Fruit fly (Drosophila melanogaster) whole organism, pupa: ENCODE results near the gene AcCoAS.

Source experiments
- CG10348 ChIP-seq: fragments of 200-800 bp; sonication (Bioruptor generic); IDR thresholded peaks from 2 replicates; pipeline ENCODE4 v1.3.6; 2022; ENCODE audit warnings: missing biosample characterization, missing genetic modification characterization
- CG12605 ChIP-seq: fragments of 200-800 bp; sonication (Bioruptor generic); IDR thresholded peaks from 2 replicates; pipeline ENCODE4 v1.3.6; 2022; ENCODE audit warnings: missing biosample characterization, missing genetic modification characterization
- CG13204 ChIP-seq: fragments of 200-800 bp; sonication (Bioruptor generic); optimal IDR thresholded peaks from 2 replicates; lab custom pipeline; 2018; ENCODE audit warnings: missing biosample characterization, mild to moderate bottlenecking, missing genetic modification characterization, moderate library complexity
- CG14655 ChIP-seq: fragments of 200-800 bp; sonication (Bioruptor generic); optimal IDR thresholded peaks from 3 replicates; lab custom pipeline; 2017; ENCODE audit warnings: mild to moderate bottlenecking, missing biosample characterization, missing genetic modification reagents, missing genetic modification characterization
- CG15710 ChIP-seq: fragments of 200-800 bp; sonication (Bioruptor generic); optimal IDR thresholded peaks from 2 replicates; lab custom pipeline; 2018; ENCODE audit warnings: missing biosample characterization, mild to moderate bottlenecking, missing genetic modification characterization, moderate library complexity
- CG17806 ChIP-seq: fragments of 200-800 bp; sonication (Bioruptor generic); optimal IDR thresholded peaks from 2 replicates; lab custom pipeline; 2018; ENCODE audit warnings: missing biosample characterization, mild to moderate bottlenecking, missing genetic modification characterization, moderate library complexity
- CG32121 ChIP-seq: fragments of 200-800 bp; sonication (Bioruptor generic); IDR thresholded peaks from 2 replicates; pipeline ENCODE4 v1.3.6; 2022; ENCODE audit warnings: missing biosample characterization, missing genetic modification characterization
- CG34367 ChIP-seq: fragments of 200-800 bp; sonication (Bioruptor generic); optimal IDR thresholded peaks from 2 replicates; lab custom pipeline; 2018; ENCODE audit warnings: missing biosample characterization, mild to moderate bottlenecking, missing genetic modification characterization
- CG4496 ChIP-seq: fragments of 200-800 bp; sonication (Bioruptor generic); IDR thresholded peaks from 3 replicates; pipeline ENCODE4 v1.3.6; 2022; ENCODE audit warnings: missing biosample characterization, missing genetic modification characterization
- CG8159 ChIP-seq: fragments of 200-800 bp; sonication (Bioruptor generic); optimal IDR thresholded peaks from 3 replicates; lab custom pipeline; 2018; ENCODE audit warnings: missing biosample characterization, mild to moderate bottlenecking, missing genetic modification characterization, moderate library complexity
- CG8301 ChIP-seq: fragments of 200-800 bp; sonication (Bioruptor generic); optimal IDR thresholded peaks from 2 replicates; lab custom pipeline; 2018; ENCODE audit warnings: missing biosample characterization, mild to moderate bottlenecking, missing genetic modification characterization
- CG9948 ChIP-seq: fragments of 200-800 bp; sonication (Bioruptor generic); optimal IDR thresholded peaks from 2 replicates; lab custom pipeline; 2018; ENCODE audit warnings: missing biosample characterization, mild to moderate bottlenecking, missing genetic modification characterization, moderate library complexity
- D1 ChIP-seq: fragments of 200-800 bp; sonication (Bioruptor generic); optimal IDR thresholded peaks from 2 replicates; lab custom pipeline; 2018; ENCODE audit warnings: missing biosample characterization, mild to moderate bottlenecking, missing genetic modification characterization, moderate library complexity
- EcR ChIP-seq: fragments of 200-800 bp; sonication (Bioruptor generic); optimal IDR thresholded peaks from 3 replicates; lab custom pipeline; 2019; ENCODE audit warnings: missing biosample characterization, missing genetic modification characterization, mild to moderate bottlenecking, moderate library complexity, missing genetic modification reagents
- Ets98B ChIP-seq: fragments of 200-800 bp; sonication (Bioruptor generic); IDR thresholded peaks from 2 replicates; pipeline ENCODE4 v1.3.6; 2022; ENCODE audit warnings: missing biosample characterization, missing genetic modification characterization
- Pif1A ChIP-seq: fragments of 200-800 bp; sonication (Bioruptor generic); optimal IDR thresholded peaks from 3 replicates; lab custom pipeline; 2016; ENCODE audit warnings: missing biosample characterization, missing genetic modification characterization
- Pif1B ChIP-seq: fragments of 200-800 bp; sonication (Bioruptor generic); optimal IDR thresholded peaks from 3 replicates; lab custom pipeline; 2016; ENCODE audit warnings: missing biosample characterization, missing genetic modification characterization
- Snoo ChIP-seq: fragments of 200-800 bp; sonication (Bioruptor generic); optimal IDR thresholded peaks from 3 replicates; lab custom pipeline; 2017; ENCODE audit warnings: missing biosample characterization, mild to moderate bottlenecking, missing genetic modification characterization, inconsistent platforms
- fd96Ca ChIP-seq: fragments of 200-800 bp; sonication (Bioruptor generic); IDR thresholded peaks from 3 replicates; pipeline ENCODE4 v1.3.6; 2022; ENCODE audit warnings: missing biosample characterization, missing genetic modification characterization
- gl ChIP-seq: fragments of 200-800 bp; sonication (Bioruptor generic); optimal IDR thresholded peaks from 2 replicates; lab custom pipeline; 2018; ENCODE audit warnings: missing biosample characterization, mild to moderate bottlenecking, missing genetic modification characterization
- rn ChIP-seq: fragments of 200-800 bp; sonication (Bioruptor generic); IDR thresholded peaks from 2 replicates; pipeline ENCODE4 v1.3.6; 2022; ENCODE audit warnings: missing biosample characterization, missing genetic modification characterization

AcCoAS gene

DNA sequence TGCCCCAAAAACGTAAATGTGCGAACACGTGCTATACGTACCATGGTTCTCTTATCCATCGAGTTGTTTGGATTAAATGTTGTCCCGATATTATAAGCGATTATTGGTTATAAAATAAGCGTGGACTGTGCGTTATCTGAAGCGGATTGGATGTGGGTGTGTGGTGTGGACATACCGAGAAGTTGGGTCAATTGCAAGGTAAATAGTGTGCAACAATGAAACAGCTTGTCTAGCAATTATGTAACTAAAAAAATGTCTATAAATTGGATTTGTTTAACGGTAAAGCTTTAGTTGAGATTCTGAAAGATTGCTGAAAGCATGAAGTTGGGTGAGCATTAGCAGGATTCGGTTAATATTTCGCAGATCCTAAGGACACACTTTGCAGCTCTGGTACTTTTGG is 22.3 kb downstream of the AcCoAS start, which contains the start of gene CG43218:
Gene CG43218, plus strand, starts transcription at position 290 of the 400 bp plus-strand sequence.
- TF ChIP-seq CG34367 (tag; lab: Kevin White, UChicago) (no peak), gl (no peak), Pif1A (GFP tag; lab: Kevin White, UChicago) (no peak), Ets98B (no peak), D1 (tag; lab: Kevin White, UChicago) (no peak), fd96Ca (no peak), CG8159 (tag; lab: Kevin White, UChicago) (no peak), Pif1B (GFP tag; lab: Kevin White, UChicago) (no peak)

DNA sequence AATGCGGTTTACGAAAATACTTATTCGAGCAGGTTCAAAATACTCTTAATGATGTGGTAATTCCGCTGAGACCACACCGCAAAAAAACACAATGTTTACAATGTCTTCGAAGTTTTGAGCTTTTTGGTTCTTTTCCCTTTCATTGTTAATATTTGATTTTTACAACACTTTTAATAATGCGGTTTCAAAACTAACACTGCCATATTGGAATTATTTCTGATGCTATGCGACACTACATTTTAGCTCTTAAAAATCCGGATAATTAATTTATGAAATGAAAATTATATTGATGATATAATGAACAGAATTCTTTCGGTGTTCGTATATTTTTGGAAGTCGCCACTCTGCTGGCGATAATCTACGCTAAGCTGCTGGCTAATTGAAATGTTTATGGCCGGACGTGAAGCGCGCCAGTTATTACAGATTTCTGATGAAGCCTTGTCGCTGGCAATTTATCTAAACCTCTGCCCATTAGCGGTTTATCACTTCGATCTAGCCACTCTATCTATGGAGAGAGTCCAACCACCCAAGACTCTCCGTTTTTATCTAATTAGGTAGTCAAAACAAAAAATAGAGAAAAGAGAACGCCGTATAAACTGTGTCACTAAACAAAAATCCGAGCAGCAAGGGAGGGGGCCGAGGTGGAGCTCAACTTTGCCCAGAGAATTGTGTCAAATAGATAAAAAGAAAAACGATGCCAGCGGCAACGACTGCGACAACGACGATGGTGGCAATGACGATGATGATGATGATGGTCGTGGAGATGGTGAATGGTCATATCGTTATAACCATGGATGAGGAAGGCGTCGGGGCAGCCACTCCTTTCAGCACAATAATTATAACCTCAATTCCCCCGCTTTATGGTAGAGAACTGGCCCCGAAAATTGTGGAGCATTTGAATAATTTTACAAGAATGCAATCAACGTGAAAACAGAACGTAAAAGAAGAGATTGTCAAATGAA is 23.7 kb downstream of the AcCoAS start:
- TF ChIP-seq gl: no peak
- no peak for TF ChIP-seq fd96Ca
- TF ChIP-seq EcR (GFP tag; lab: Kevin White, UChicago): peak; percentile 56
- TF ChIP-seq CG10348 (GFP tag; lab: Robert Waterston, UW): no peak
- TF ChIP-seq Pif1B (GFP tag; lab: Kevin White, UChicago): no peak
- TF ChIP-seq CG15710 (tag; lab: Kevin White, UChicago): no peak
- TF ChIP-seq CG34367 (tag; lab: Kevin White, UChicago): no peak

DNA sequence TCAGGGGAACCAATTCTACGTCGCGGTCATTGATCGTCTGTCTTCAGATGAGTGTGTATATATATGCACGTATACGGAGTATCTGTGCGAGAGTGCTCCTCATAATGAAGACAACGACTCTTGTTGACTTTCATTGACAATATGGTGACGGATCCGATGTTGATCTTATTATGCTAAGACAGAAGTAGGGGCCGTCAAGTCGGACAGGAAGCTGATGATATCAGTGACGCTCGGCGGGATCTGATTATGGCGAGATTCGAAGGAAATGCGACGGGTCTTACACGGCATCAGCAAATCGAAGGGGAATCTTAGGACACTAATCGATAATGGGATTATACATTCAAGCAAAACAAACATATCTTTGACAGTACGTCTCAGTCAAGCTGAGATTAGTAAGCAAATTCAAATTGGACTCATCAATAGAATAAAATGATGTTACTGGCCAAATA is 25.5 kb downstream of the AcCoAS start:
- TF ChIP-seq Snoo (tag; lab: Kevin White, UChicago): no peak
- no peak for TF ChIP-seq CG13204 (GFP tag; lab: Kevin White, UChicago)
- no peak for TF ChIP-seq gl
- no peak for TF ChIP-seq fd96Ca
- no peak for TF ChIP-seq rn
- TF ChIP-seq CG8301: no peak
- no peak for TF ChIP-seq Pif1A (GFP tag; lab: Kevin White, UChicago)
- no peak for TF ChIP-seq CG14655
- TF ChIP-seq CG10348 (GFP tag; lab: Robert Waterston, UW): no peak
- no peak for TF ChIP-seq CG12605 (GFP tag; lab: Robert Waterston, UW)
- TF ChIP-seq D1 (tag; lab: Kevin White, UChicago): no peak

DNA sequence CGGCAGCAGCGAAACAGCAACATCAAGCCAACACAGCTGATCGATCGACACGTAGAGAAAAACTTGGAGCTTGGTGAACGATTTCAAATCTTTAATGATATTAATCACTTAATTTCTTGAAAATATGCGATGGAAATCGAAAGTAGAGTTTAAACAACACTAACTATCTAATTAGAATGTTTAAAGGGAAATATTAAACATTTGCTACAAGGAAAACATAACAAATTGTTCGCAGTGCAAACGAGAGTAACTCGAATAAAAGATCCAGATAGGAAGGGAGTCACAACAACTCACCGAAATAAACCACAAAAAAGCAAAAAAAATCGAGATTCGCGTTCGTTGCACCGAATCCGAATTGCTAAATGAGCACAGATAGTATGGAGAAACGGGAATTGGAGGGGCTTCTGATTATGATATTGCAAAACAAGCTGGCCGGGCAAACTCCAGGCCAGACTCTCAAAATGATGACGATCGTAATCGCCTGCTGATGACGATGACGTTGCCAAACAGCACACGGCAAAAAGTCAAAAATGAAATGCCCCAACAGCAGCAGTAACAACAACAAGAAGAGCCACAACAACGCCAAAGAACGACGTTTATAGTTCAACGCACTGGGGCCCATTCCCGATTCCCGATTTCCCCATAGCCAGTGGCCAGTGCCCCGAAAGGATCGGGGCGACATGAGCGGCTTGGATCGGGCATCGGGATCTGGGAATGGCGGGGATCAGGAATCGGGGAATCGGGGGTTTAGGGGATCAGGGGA is 26.1 kb downstream of the AcCoAS start:
- TF ChIP-seq Ets98B (peak; percentile 36; the same call in 1 of the 2 replicates), Snoo (tag; lab: Kevin White, UChicago) (peak; percentile 99), CG17806 (peak; percentile 99), CG14655 (peak; percentile 90), rn (peak; percentile 77), EcR (GFP tag; lab: Kevin White, UChicago) (peak; percentile 99), CG32121 (GFP tag; lab: Robert Waterston, UW) (0 out of 2 replicates have a peak, but pooled peaks have one; percentile 40), CG15710 (tag; lab: Kevin White, UChicago) (peak; percentile 99), D1 (tag; lab: Kevin White, UChicago) (peak; percentile 97), fd96Ca (peak; percentile 71; the same call in 1 of the 3 replicates), CG12605 (GFP tag; lab: Robert Waterston, UW) (peak; percentile 82), CG10348 (GFP tag; lab: Robert Waterston, UW) (no peak), CG34367 (tag; lab: Kevin White, UChicago) (peak; percentile 99), CG9948 (peak; percentile 99), CG4496 (GFP tag; lab: Robert Waterston, UW) (peak; percentile 86), Pif1B (GFP tag; lab: Kevin White, UChicago) (peak; percentile 98), Pif1A (GFP tag; lab: Kevin White, UChicago) (peak; percentile 98), CG8159 (tag; lab: Kevin White, UChicago) (peak; percentile 99), gl (peak; percentile 97), CG13204 (GFP tag; lab: Kevin White, UChicago) (peak; percentile 75), CG8301 (peak; percentile 90)
- TF ChIP-seq, all 21 proteins: peak for 20

DNA sequence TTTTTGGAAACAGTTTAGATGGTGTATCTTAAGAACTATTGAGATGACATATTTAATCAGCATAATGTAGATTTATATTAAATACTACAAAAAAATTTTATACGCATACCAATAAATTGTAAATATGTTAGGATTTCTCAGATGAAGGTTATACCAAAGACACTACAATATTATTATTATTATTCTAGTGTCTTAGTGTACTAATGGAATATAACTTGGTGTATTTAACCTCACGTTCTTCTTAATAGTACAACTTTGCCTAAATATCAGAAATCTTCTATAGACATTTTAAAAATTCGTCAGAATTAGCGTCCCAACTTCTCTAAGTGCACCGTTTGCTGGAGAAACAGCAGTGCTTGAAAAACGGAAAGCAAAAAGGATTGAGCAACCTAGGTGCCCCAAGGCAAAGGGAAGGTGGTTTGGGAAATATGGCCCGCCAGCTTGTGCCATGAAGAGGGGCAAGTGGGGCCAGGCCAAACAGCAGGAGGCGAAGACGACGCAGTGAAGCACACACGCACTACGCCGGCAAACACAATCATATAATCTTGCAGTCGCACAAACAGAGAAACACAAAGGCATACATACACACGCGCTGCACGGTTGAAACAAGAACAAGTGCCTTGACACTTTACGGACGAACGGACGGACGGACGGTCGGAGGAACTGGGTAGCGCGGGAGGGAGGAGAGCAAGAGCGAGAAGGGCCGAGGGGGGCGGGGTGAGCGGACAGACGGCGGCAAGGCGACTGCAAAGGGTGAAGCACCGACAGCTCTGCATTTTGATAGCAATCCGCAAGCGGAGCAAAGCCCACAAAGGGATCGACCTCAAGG is 26.9 kb downstream of the AcCoAS start:
- no peak for TF ChIP-seq Snoo (tag; lab: Kevin White, UChicago)
- TF ChIP-seq CG10348 (GFP tag; lab: Robert Waterston, UW): no peak
- peak; percentile 60 for TF ChIP-seq Pif1A (GFP tag; lab: Kevin White, UChicago)
- TF ChIP-seq Pif1B (GFP tag; lab: Kevin White, UChicago): peak; percentile 43
- TF ChIP-seq CG32121 (GFP tag; lab: Robert Waterston, UW): no peak
- peak; percentile 88 for TF ChIP-seq CG17806
- peak; percentile 66 for TF ChIP-seq CG15710 (tag; lab: Kevin White, UChicago)
- no peak for TF ChIP-seq CG12605 (GFP tag; lab: Robert Waterston, UW)
- TF ChIP-seq CG8159 (tag; lab: Kevin White, UChicago): peak; percentile 89
- TF ChIP-seq CG4496 (GFP tag; lab: Robert Waterston, UW): peak; percentile 6; the same call in 1 of the 3 replicates
- TF ChIP-seq CG14655: peak; percentile 71
- no peak for TF ChIP-seq rn
- TF ChIP-seq Ets98B: no peak
- peak; percentile 63 for TF ChIP-seq D1 (tag; lab: Kevin White, UChicago)
- peak; percentile 91 for TF ChIP-seq CG9948
- peak; percentile 99 for TF ChIP-seq EcR (GFP tag; lab: Kevin White, UChicago)
- peak; percentile 60 for TF ChIP-seq CG34367 (tag; lab: Kevin White, UChicago)
- TF ChIP-seq CG8301: peak; percentile 50
- TF ChIP-seq CG13204 (GFP tag; lab: Kevin White, UChicago): peak; percentile 98
- no peak for TF ChIP-seq gl
- no peak for TF ChIP-seq fd96Ca
- TF ChIP-seq, all 21 proteins: peak for 13
